Fruit fly (Drosophila melanogaster): ENCODE measurements around the gene Sb.
A peak's percentile ranks its signal among the peaks of the same experiment; 100 is the strongest.

Sb gene

DNA sequence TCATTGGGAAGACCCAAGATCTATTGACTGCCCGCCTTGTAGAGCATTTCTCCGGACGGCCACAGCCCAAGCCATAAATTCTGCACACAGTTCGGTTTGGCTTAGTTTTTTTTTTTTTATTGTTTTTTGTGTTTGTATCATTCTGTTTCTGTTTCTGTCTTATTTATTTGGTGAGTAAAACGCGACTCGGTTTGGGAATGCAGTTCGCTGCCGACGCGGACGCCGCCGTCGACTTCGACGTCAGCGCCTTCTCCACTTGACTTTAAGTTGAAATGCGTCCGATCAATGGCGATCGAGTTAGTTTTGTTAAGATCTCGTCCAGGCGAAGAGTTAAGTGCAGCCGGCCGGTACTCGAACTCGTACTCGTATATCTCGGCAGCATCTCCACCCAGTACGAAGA is at the start of gene Sb:
Gene Sb, plus strand, starts transcription at position 301 of the 400 bp plus-strand sequence.
- TF ChIP-seq Eip75B (GFP tag; optimal IDR thresholded peaks at IDR 0.05) (no peak), spab (GFP tag; optimal IDR thresholded peaks at IDR 0.05) (no peak), CG10631 (GFP tag; optimal IDR thresholded peaks at IDR 0.05) (no peak), Ets96B (tag; optimal IDR thresholded peaks at IDR 0.05) (no peak), Eip93F (GFP tag; optimal IDR thresholded peaks at IDR 0.05) (no peak), Ets21C (GFP tag; optimal IDR thresholded peaks at IDR 0.05) (no peak), fd59A (GFP tag; optimal IDR thresholded peaks at IDR 0.05) (no peak), CG7368 (GFP tag; optimal IDR thresholded peaks at IDR 0.05) (no peak), Sox15 (GFP tag; optimal IDR thresholded peaks at IDR 0.05) (no peak), CG6854 (GFP tag; optimal IDR thresholded peaks at IDR 0.05) (no peak), svp (GFP tag) (no peak), CG3032 (tag; optimal IDR thresholded peaks at IDR 0.05) (no peak), CG11902 (GFP tag; optimal IDR thresholded peaks at IDR 0.05) (no peak), CG34406 (GFP tag; optimal IDR thresholded peaks at IDR 0.05) (no peak), CG6808 (GFP tag; optimal IDR thresholded peaks at IDR 0.05) (no peak), CG11294 (GFP tag; IDR thresholded peaks at IDR 0.05) (no peak), Smox (GFP tag; optimal IDR thresholded peaks at IDR 0.05) (no peak), CG32006 (GFP tag; optimal IDR thresholded peaks at IDR 0.05) (no peak)

dm6 chr3R:16067494-16067893 is 48.5 kb upstream of the Sb start, which contains the start of gene CG10185:
TSS of gene CG10185 (minus strand) at chr3R:16067594.
- TF ChIP-seq salr (GFP tag; optimal IDR thresholded peaks at IDR 0.05) (no peak), Sox15 (GFP tag; optimal IDR thresholded peaks at IDR 0.05) (no peak), vri (GFP tag; optimal IDR thresholded peaks at IDR 0.05) (no peak)

DNA sequence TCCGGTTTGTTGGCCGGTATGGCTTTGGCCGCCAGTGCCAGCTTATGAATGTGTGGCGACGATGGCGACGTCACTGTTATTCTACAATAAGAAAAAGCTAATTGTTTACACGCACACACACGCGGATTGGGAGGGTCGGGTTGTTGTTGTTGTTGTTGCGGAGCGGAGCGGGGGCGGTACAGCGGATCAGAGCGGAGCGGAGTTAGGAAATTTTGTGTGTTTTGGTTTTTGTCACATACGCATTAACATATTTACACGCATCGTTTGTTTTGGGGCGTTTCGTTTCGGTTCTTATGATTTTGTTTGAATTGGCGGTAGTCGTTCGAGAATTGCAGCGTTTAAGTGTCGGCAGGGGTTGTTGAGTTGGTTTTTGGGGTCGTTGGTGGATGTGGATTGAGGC is 46.7 kb upstream of the Sb start:
- TF ChIP-seq fkh (GFP tag; optimal IDR thresholded peaks at IDR 0.05): peak; percentile 98
- TF ChIP-seq CG8319 (GFP tag; optimal IDR thresholded peaks at IDR 0.05): no peak
- TF ChIP-seq CG10631 (GFP tag; optimal IDR thresholded peaks at IDR 0.05): no peak

DNA sequence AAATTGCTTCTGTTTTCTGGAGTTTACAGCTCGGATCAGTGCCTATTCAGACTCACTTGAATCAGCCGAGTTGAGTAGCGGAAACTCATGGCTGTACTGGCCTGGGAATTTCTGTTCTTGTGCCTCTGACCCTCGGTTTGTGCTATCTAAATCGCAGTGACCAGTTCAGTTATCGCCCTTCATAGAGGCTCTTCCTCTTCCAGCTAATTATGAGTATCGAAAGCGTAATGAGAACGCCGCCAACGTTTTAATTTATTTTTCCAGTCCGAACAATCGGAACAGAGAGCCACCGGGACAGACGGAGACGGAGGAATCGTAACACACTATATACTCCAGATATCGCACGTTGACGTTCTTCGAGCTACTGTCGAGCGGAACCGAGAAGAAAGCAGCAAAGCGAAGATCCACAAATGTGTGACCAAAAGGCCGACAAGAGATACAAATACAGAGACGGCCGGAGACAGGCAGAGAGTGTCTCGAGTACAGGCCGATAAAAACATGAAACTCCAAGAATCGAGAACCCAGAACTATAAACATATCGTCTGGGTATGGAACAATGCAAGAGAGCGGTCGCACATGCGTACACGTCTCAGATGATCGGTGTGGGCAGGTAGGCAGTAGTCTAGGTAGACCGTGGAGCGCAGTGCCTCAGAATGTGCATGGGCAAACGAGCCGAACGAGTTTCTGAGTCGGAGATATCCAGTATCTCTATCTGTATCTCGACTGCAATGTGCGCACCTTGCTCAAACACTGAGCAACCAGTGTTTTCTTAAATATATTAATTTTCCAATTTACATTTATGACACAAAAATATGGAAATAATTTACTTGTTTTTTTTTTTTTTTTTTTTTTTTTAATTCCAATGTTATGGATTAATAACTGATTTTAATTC is 44.0 kb upstream of the Sb start:
- TF ChIP-seq Hr39 (GFP tag; optimal IDR thresholded peaks at IDR 0.05) (peak; percentile 33), CG10631 (GFP tag; optimal IDR thresholded peaks at IDR 0.05) (peak; percentile 93), CG3919 (GFP tag; optimal IDR thresholded peaks at IDR 0.05) (peak; percentile 90), Smox (GFP tag; optimal IDR thresholded peaks at IDR 0.05) (no peak), CG7368 (GFP tag; optimal IDR thresholded peaks at IDR 0.05) (peak; percentile 86), CG6808 (GFP tag; optimal IDR thresholded peaks at IDR 0.05) (peak; percentile 72), dac (GFP tag; optimal IDR thresholded peaks at IDR 0.05) (no peak), pdm3 (GFP tag; optimal IDR thresholded peaks at IDR 0.05) (peak; percentile 84), CG6276 (GFP tag; optimal IDR thresholded peaks at IDR 0.05) (no peak), CG4318 (GFP tag; optimal IDR thresholded peaks at IDR 0.05) (no peak), Blimp-1 (GFP tag; optimal IDR thresholded peaks at IDR 0.05) (no peak), Met (GFP tag; optimal IDR thresholded peaks at IDR 0.05) (no peak), lz (GFP tag; optimal IDR thresholded peaks at IDR 0.05) (peak; percentile 70), CG10669 (GFP tag; optimal IDR thresholded peaks at IDR 0.05) (peak; percentile 73), CG6163 (GFP tag; IDR thresholded peaks at IDR 0.05) (peak; percentile 89), Hr38 (GFP tag; optimal IDR thresholded peaks at IDR 0.05) (no peak), CG8319 (GFP tag; optimal IDR thresholded peaks at IDR 0.05) (peak; percentile 70), Eip78C (GFP tag) (peak; percentile 98), CG3032 (tag; optimal IDR thresholded peaks at IDR 0.05) (peak; percentile 83), salr (GFP tag; optimal IDR thresholded peaks at IDR 0.05) (peak in 1 of 2 experiments; percentile 87), net (GFP tag; optimal IDR thresholded peaks at IDR 0.05) (peak; percentile 88), CG8632 (GFP tag; optimal IDR thresholded peaks at IDR 0.05) (peak; percentile 92), CG11294 (GFP tag; IDR thresholded peaks at IDR 0.05) (peak; percentile 66), ss (GFP tag; optimal IDR thresholded peaks at IDR 0.05) (peak; percentile 61 to 73), CG11762 (GFP tag; optimal IDR thresholded peaks at IDR 0.05; ENCODE audit: insufficient read depth) (peak; percentile 78), CG15336 (GFP tag; IDR thresholded peaks at IDR 0.05) (peak; percentile 94), svp (GFP tag) (no peak), topi (GFP tag; optimal IDR thresholded peaks at IDR 0.05) (peak; percentile 73), CG31627 (GFP tag; optimal IDR thresholded peaks at IDR 0.05) (peak; percentile 61), CG11902 (GFP tag; optimal IDR thresholded peaks at IDR 0.05) (peak; percentile 0), CG1621 (tag; optimal IDR thresholded peaks at IDR 0.05) (no peak)

All from whole organism, prepupa.